Worm (Caenorhabditis elegans): ENCODE data around the gene Y73B6BL.27.

The Y73B6BL.27 gene

ce11 chrIV:6473140-6473539 lies at the start of gene Y73B6BL.27:
Gene Y73B6BL.27, minus strand, starts transcription at chrIV:6473240.
- no peak for TF ChIP-seq mls-2 (tag; optimal IDR thresholded peaks at IDR 0.05)
- TF ChIP-seq elt-3 (tag; optimal IDR thresholded peaks at IDR 0.05): no peak
- no peak for TF ChIP-seq flh-1 (GFP tag; optimal IDR thresholded peaks at IDR 0.05)
- TF ChIP-seq nhr-12 (tag; optimal IDR thresholded peaks at IDR 0.05): no peak

ce11 chrIV:6522305-6522917 lies 49.4 kb upstream of the Y73B6BL.27 start, which contains the start of gene ddi-1:
Gene ddi-1, plus strand, starts transcription at chrIV:6522867.
- no peak for TF ChIP-seq elt-3 (tag; optimal IDR thresholded peaks at IDR 0.05)
- no peak for TF ChIP-seq pha-4 (tag; optimal IDR thresholded peaks at IDR 0.05)
- TF ChIP-seq unc-39 (tag; optimal IDR thresholded peaks at IDR 0.05): no peak
- no peak for TF ChIP-seq lin-32 (GFP tag; optimal IDR thresholded peaks at IDR 0.05)
- no peak for TF ChIP-seq bed-3 (GFP tag; optimal IDR thresholded peaks at IDR 0.05)
- no peak for TF ChIP-seq elt-1 (tag; optimal IDR thresholded peaks at IDR 0.05; ENCODE audit: borderline replicate concordance, insufficient read depth)
- TF ChIP-seq snpc-4 (tag; optimal IDR thresholded peaks at IDR 0.05): no peak
- TF ChIP-seq ceh-39 (tag; optimal IDR thresholded peaks at IDR 0.05): no peak
- TF ChIP-seq lin-13 (tag; optimal IDR thresholded peaks at IDR 0.05): no peak
- no peak for TF ChIP-seq mab-5 (tag; optimal IDR thresholded peaks at IDR 0.05)
- no peak for TF ChIP-seq zip-8 (tag; optimal IDR thresholded peaks at IDR 0.05)
- TF ChIP-seq ceh-83 (GFP tag; optimal IDR thresholded peaks at IDR 0.05): no peak
- TF ChIP-seq blmp-1 (tag; optimal IDR thresholded peaks at IDR 0.05): no peak
- TF ChIP-seq unc-120 (tag; optimal IDR thresholded peaks at IDR 0.05; ENCODE audit: poor library complexity, severe bottlenecking): no peak
- TF ChIP-seq unc-62 (GFP tag; optimal IDR thresholded peaks at IDR 0.05): no peak
- TF ChIP-seq nhr-28 (tag; optimal IDR thresholded peaks at IDR 0.05): no peak
- no peak for TF ChIP-seq tbx-8 (GFP tag; optimal IDR thresholded peaks at IDR 0.05)
- TF ChIP-seq nhr-2 (tag; optimal IDR thresholded peaks at IDR 0.05): no peak

- TF ChIP-seq lin-13 (tag; optimal IDR thresholded peaks at IDR 0.05): no peak
- TF ChIP-seq blmp-1 (tag; optimal IDR thresholded peaks at IDR 0.05): peak; percentile 77
Observed at ce11 chrIV:6519593-6519992, 46.6 kb upstream of the Y73B6BL.27 start, which contains the start of gene C01G5.9. Gene C01G5.9, plus strand, starts transcription at chrIV:6519893.

ce11 chrIV:6517859-6518258 lies 44.8 kb upstream of the Y73B6BL.27 start, which contains the start of gene C01G5.7:
Gene C01G5.7, plus strand, starts transcription at chrIV:6518159.
- TF ChIP-seq mls-2 (tag; optimal IDR thresholded peaks at IDR 0.05): no peak
- no peak for TF ChIP-seq ceh-39 (tag; optimal IDR thresholded peaks at IDR 0.05)
- TF ChIP-seq cnd-1 (tag; optimal IDR thresholded peaks at IDR 0.05): no peak
- TF ChIP-seq mep-1 (tag; optimal IDR thresholded peaks at IDR 0.05): no peak
- TF ChIP-seq ceh-83 (GFP tag; optimal IDR thresholded peaks at IDR 0.05): no peak
- no peak for TF ChIP-seq lin-13 (tag; optimal IDR thresholded peaks at IDR 0.05)
- no peak for TF ChIP-seq elt-3 (tag; optimal IDR thresholded peaks at IDR 0.05)
- TF ChIP-seq lsy-2 (tag; optimal IDR thresholded peaks at IDR 0.05): no peak
- TF ChIP-seq lin-32 (GFP tag; optimal IDR thresholded peaks at IDR 0.05): no peak
- no peak for TF ChIP-seq nhr-28 (tag; optimal IDR thresholded peaks at IDR 0.05)
- no peak for TF ChIP-seq tbx-8 (GFP tag; optimal IDR thresholded peaks at IDR 0.05)
- no peak for TF ChIP-seq snpc-4 (tag; optimal IDR thresholded peaks at IDR 0.05)
- no peak for TF ChIP-seq unc-62 (GFP tag; optimal IDR thresholded peaks at IDR 0.05)
- TF ChIP-seq drap-1 (GFP tag; optimal IDR thresholded peaks at IDR 0.05): no peak
- no peak for TF ChIP-seq nhr-237 (tag; optimal IDR thresholded peaks at IDR 0.05)
- TF ChIP-seq ces-1 (GFP tag; optimal IDR thresholded peaks at IDR 0.05): no peak
- TF ChIP-seq nhr-76 (tag; optimal IDR thresholded peaks at IDR 0.05): no peak
- no peak for TF ChIP-seq nhr-2 (tag; optimal IDR thresholded peaks at IDR 0.05)

ce11 chrIV:6514700-6515099 lies 41.7 kb upstream of the Y73B6BL.27 start:
- TF ChIP-seq nhr-237 (tag; optimal IDR thresholded peaks at IDR 0.05) (no peak), unc-120 (tag; optimal IDR thresholded peaks at IDR 0.05; ENCODE audit: poor library complexity, severe bottlenecking) (no peak), elt-1 (tag; optimal IDR thresholded peaks at IDR 0.05; ENCODE audit: borderline replicate concordance, insufficient read depth) (no peak), lin-32 (GFP tag; optimal IDR thresholded peaks at IDR 0.05) (no peak), ceh-43 (GFP tag; optimal IDR thresholded peaks at IDR 0.05) (no peak), blmp-1 (tag; optimal IDR thresholded peaks at IDR 0.05) (no peak), lin-13 (tag; optimal IDR thresholded peaks at IDR 0.05) (no peak), ham-2 (GFP tag; optimal IDR thresholded peaks at IDR 0.05) (no peak), sem-2 (GFP tag; optimal IDR thresholded peaks at IDR 0.05) (no peak), lsy-2 (tag; optimal IDR thresholded peaks at IDR 0.05) (no peak), snpc-4 (tag; optimal IDR thresholded peaks at IDR 0.05) (no peak), cnd-1 (tag; optimal IDR thresholded peaks at IDR 0.05) (no peak), mep-1 (tag; optimal IDR thresholded peaks at IDR 0.05) (no peak), drap-1 (GFP tag; optimal IDR thresholded peaks at IDR 0.05) (no peak)

Measured in whole organism, mixed stage, embryonic.